Fruit fly (Drosophila melanogaster) whole organism: ENCODE measurements around the gene Tom40.

Source experiments
- CG8478 ChIP-seq: fragments of >200 bp; optimal IDR thresholded peaks from 2 replicates; lab custom pipeline; 2018; ENCODE audit warnings: inconsistent platforms
- EcR ChIP-seq, 2 experiments: fragments of >200 bp; optimal IDR thresholded peaks; 2 replicates each; lab custom pipeline; 2017; ENCODE audit warnings: missing biosample characterization in 2 of 2, missing genetic modification characterization in 2 of 2, missing genetic modification reagents in 2 of 2
- pan ChIP-seq: fragments of >200 bp; optimal IDR thresholded peaks from 2 replicates; lab custom pipeline; 2017
- psq ChIP-seq: fragments of >200 bp; optimal IDR thresholded peaks from 2 replicates; lab custom pipeline; 2017

DNA sequence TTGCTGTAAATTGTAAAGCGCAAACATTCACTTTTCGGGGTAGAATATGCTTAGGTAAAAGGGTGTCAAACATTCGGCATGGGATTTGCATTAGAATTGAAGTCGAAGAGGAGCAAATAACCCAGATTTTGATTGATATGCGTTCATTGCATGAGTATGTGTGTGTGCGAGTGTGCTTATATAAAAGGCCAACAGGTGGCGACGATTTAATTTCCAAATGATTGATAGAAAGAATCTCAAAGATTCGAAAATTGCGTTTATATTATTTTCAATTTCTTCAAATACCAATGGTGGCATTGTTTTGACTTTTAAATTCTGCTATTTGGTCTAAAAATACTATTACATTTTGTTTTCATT, 32.9 kb upstream of the Tom40 start:
- TF ChIP-seq EcR (GFP tag; optimal IDR thresholded peaks at IDR 0.05; lab: Kevin White, UChicago) (no peak), pan (no peak), psq (no peak), CG8478 (lab: Kevin White, UChicago) (no peak)
